Worm (Caenorhabditis elegans) whole organism, L3 larva: ENCODE data around the gene T16G12.8.

Experiments
- aly-2 ChIP-seq: fragments of 150-350 bp; optimal IDR thresholded peaks from 2 replicates; lab custom pipeline; 2014; ENCODE audit warnings: missing biosample characterization, missing genetic modification characterization
- ama-1 ChIP-seq: fragments of 150-350 bp; optimal IDR thresholded peaks from 2 replicates; lab custom pipeline; 2018
- ceh-16 ChIP-seq: sonication (generic microtip); optimal IDR thresholded peaks from 2 replicates; lab custom pipeline; 2017; ENCODE audit warnings: missing biosample characterization, missing genetic modification characterization
- ceh-82 ChIP-seq: fragments of 150-350 bp; optimal IDR thresholded peaks from 2 replicates; lab custom pipeline; 2014; ENCODE audit warnings: missing biosample characterization, missing genetic modification characterization
- ceh-9 ChIP-seq: sonication (generic microtip); optimal IDR thresholded peaks from 2 replicates; lab custom pipeline; 2018; ENCODE audit warnings: missing biosample characterization, missing genetic modification characterization
- daf-12 ChIP-seq: fragments of 150-350 bp; optimal IDR thresholded peaks from 2 replicates; lab custom pipeline; 2014; ENCODE audit warnings: missing biosample characterization, missing genetic modification reagents, missing genetic modification characterization
- egl-5 ChIP-seq: fragments of 150-350 bp; optimal IDR thresholded peaks from 2 replicates; lab custom pipeline; 2017; ENCODE audit warnings: missing biosample characterization, missing genetic modification reagents, missing genetic modification characterization, inconsistent platforms
- elt-1 ChIP-seq: fragments of 150-350 bp; optimal IDR thresholded peaks from 2 replicates; lab custom pipeline; 2014; ENCODE audit warnings: missing biosample characterization, missing genetic modification characterization
- elt-2 ChIP-seq: sonication (generic microtip); optimal IDR thresholded peaks from 2 replicates; lab custom pipeline; 2016; ENCODE audit warnings: missing genetic modification reagents, mild to moderate bottlenecking, missing genetic modification characterization, missing compliant biosample characterization
- elt-3 ChIP-seq, 3 experiments: fragments of 150-350 bp in 1 of 3; sonication (generic microtip) in 2 of 3; optimal IDR thresholded peaks; 2 replicates in 2 of 3; 4 replicates in 1 of 3; lab custom pipeline; 2014 to 2017; ENCODE audit warnings: missing biosample characterization in 3 of 3, missing genetic modification characterization in 3 of 3
- eor-1 ChIP-seq, 2 experiments: fragments of 150-350 bp; optimal IDR thresholded peaks; 2 replicates each; lab custom pipeline; 2014 to 2018; ENCODE audit warnings: missing biosample characterization in 2 of 2, missing genetic modification characterization in 2 of 2
- fkh-10 ChIP-seq: sonication (generic microtip); optimal IDR thresholded peaks from 2 replicates; lab custom pipeline; 2017; ENCODE audit warnings: missing biosample characterization, missing genetic modification reagents, missing genetic modification characterization
- fkh-2 ChIP-seq: fragments of 150-350 bp; optimal IDR thresholded peaks from 2 replicates; lab custom pipeline; 2014; ENCODE audit warnings: missing biosample characterization, missing genetic modification reagents, missing genetic modification characterization
- fos-1 ChIP-seq: fragments of 150-350 bp; optimal IDR thresholded peaks from 2 replicates; lab custom pipeline; 2014; ENCODE audit warnings: missing biosample characterization, missing genetic modification characterization
- hmg-11 ChIP-seq: sonication (generic microtip); optimal IDR thresholded peaks from 2 replicates; lab custom pipeline; 2016; ENCODE audit warnings: missing genetic modification characterization, missing compliant biosample characterization
- lin-15B ChIP-seq: fragments of 150-350 bp; optimal IDR thresholded peaks from 2 replicates; lab custom pipeline; 2014; ENCODE audit warnings: missing biosample characterization, missing genetic modification characterization
- lin-39 ChIP-seq: fragments of 150-350 bp; optimal IDR thresholded peaks from 2 replicates; lab custom pipeline; 2018; ENCODE audit warnings: missing biosample characterization, missing genetic modification reagents, missing genetic modification characterization
- lsy-12 ChIP-seq: sonication (generic microtip); optimal IDR thresholded peaks from 2 replicates; lab custom pipeline; 2016; ENCODE audit warnings: mild to moderate bottlenecking, missing genetic modification characterization, missing compliant biosample characterization
- mdl-1 ChIP-seq: fragments of 150-350 bp; optimal IDR thresholded peaks from 2 replicates; lab custom pipeline; 2014; ENCODE audit warnings: missing biosample characterization, missing genetic modification characterization
- mml-1 ChIP-seq: fragments of 150-350 bp; sonication (generic microtip); optimal IDR thresholded peaks from 3 replicates; lab custom pipeline; 2014; ENCODE audit warnings: missing biosample characterization, missing genetic modification characterization
- nfya-1 ChIP-seq: sonication (generic microtip); optimal IDR thresholded peaks from 2 replicates; lab custom pipeline; 2017; ENCODE audit warnings: missing genetic modification characterization, mild to moderate bottlenecking, missing compliant biosample characterization, antibody characterized with exemption, moderate library complexity; ENCODE audit not compliant: insufficient read depth
- nhr-11 ChIP-seq: fragments of 150-350 bp; optimal IDR thresholded peaks from 2 replicates; lab custom pipeline; 2014; ENCODE audit warnings: missing biosample characterization, missing genetic modification characterization
- nhr-23 ChIP-seq: fragments of 150-350 bp; optimal IDR thresholded peaks from 2 replicates; lab custom pipeline; 2014; ENCODE audit warnings: missing biosample characterization, missing genetic modification reagents, missing genetic modification characterization
- nhr-25 ChIP-seq: sonication (generic microtip); optimal IDR thresholded peaks from 2 replicates; lab custom pipeline; 2017; ENCODE audit warnings: missing biosample characterization, missing genetic modification characterization
- nhr-28 ChIP-seq: fragments of 150-350 bp; optimal IDR thresholded peaks from 2 replicates; lab custom pipeline; 2014; ENCODE audit warnings: missing biosample characterization, missing genetic modification characterization
- nhr-43 ChIP-seq: sonication (generic microtip); optimal IDR thresholded peaks from 2 replicates; lab custom pipeline; 2016; ENCODE audit warnings: mild to moderate bottlenecking, missing genetic modification characterization, missing compliant biosample characterization; ENCODE audit not compliant: poor library complexity, severe bottlenecking
- nhr-67 ChIP-seq: fragments of 150-350 bp; optimal IDR thresholded peaks from 2 replicates; lab custom pipeline; 2014; ENCODE audit warnings: missing biosample characterization, missing genetic modification characterization
- nhr-76 ChIP-seq: fragments of 150-350 bp; sonication (generic microtip); optimal IDR thresholded peaks from 5 replicates; lab custom pipeline; 2014; ENCODE audit warnings: missing biosample characterization, missing genetic modification characterization
- nhr-77 ChIP-seq: fragments of 150-350 bp; optimal IDR thresholded peaks from 2 replicates; lab custom pipeline; 2014; ENCODE audit warnings: missing biosample characterization, missing genetic modification characterization
- pha-4 ChIP-seq: fragments of 150-350 bp; optimal IDR thresholded peaks from 2 replicates; lab custom pipeline; 2014; ENCODE audit warnings: missing biosample characterization, missing genetic modification reagents, missing genetic modification characterization
- pqm-1 ChIP-seq: fragments of 150-350 bp; optimal IDR thresholded peaks from 2 replicates; lab custom pipeline; 2017; ENCODE audit warnings: missing biosample characterization, missing genetic modification characterization, inconsistent platforms
- sea-2 ChIP-seq: fragments of 150-350 bp; sonication (generic microtip); optimal IDR thresholded peaks from 4 replicates; lab custom pipeline; 2014; ENCODE audit warnings: missing biosample characterization, missing genetic modification reagents, missing genetic modification characterization
- skn-1 ChIP-seq: fragments of 150-350 bp; optimal IDR thresholded peaks from 2 replicates; lab custom pipeline; 2014; ENCODE audit warnings: missing biosample characterization, missing genetic modification characterization
- snpc-4 ChIP-seq: fragments of 150-350 bp; optimal IDR thresholded peaks from 2 replicates; lab custom pipeline; 2014; ENCODE audit warnings: missing biosample characterization, missing genetic modification characterization
- unc-62 ChIP-seq: fragments of 150-350 bp; sonication (generic microtip); optimal IDR thresholded peaks from 4 replicates; lab custom pipeline; 2014; ENCODE audit warnings: missing biosample characterization, missing genetic modification reagents, missing genetic modification characterization
- zag-1 ChIP-seq: fragments of 150-350 bp; optimal IDR thresholded peaks from 2 replicates; lab custom pipeline; 2014; ENCODE audit warnings: missing biosample characterization, missing genetic modification characterization
- ztf-11 ChIP-seq: fragments of 150-350 bp; optimal IDR thresholded peaks from 2 replicates; lab custom pipeline; 2014; ENCODE audit warnings: missing biosample characterization, missing genetic modification characterization

T16G12.8 gene

ce11 chrIII:10097981-10098380, 38.9 kb downstream of the T16G12.8 start, which contains the start of gene spop-1:
Gene spop-1, minus strand, starts transcription at chrIII:10098081.
- no peak for TF ChIP-seq eor-1 (tag; optimal IDR thresholded peaks at IDR 0.05; lab: Kevin White, UChicago)
- TF ChIP-seq pqm-1: no peak
- no peak for TF ChIP-seq lin-15B (tag; lab: Kevin White, UChicago)
- TF ChIP-seq zag-1 (tag; lab: Kevin White, UChicago): no peak
- TF ChIP-seq fkh-10 (GFP tag; lab: Kevin White, UChicago): no peak
- TF ChIP-seq nhr-77 (tag; lab: Kevin White, UChicago): no peak
- TF ChIP-seq pha-4 (tag; lab: Kevin White, UChicago): no peak
- TF ChIP-seq lsy-12: no peak
- TF ChIP-seq ceh-9 (tag; lab: Kevin White, UChicago): no peak
- TF ChIP-seq egl-5 (tag; lab: Kevin White, UChicago): no peak
- no peak for TF ChIP-seq nhr-25 (tag; lab: Kevin White, UChicago)
- no peak for TF ChIP-seq nhr-67
- TF ChIP-seq ceh-16 (tag; lab: Kevin White, UChicago): no peak
- no peak for TF ChIP-seq ama-1
- no peak for TF ChIP-seq lin-39 (tag; lab: Kevin White, UChicago)
- TF ChIP-seq, all 47 proteins: peak for 0

DNA sequence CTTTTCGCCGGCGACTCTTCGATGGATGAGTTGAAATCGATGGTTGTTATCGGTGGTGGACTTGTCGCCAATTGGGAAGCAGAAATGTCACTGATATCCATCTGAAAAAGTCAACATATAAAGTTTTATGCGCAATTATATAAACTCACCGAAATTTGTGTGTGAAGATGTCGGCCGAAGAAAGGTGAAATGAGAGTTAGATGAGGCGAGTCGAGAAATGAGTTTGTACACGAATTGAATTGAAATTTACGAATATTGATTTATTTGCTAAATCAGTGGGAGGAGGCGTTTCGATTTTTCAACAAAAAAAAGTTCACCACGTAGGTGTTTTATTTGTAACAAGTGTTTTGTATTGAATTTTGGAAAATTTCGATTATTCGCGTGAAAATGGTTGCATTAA, 42.2 kb downstream of the T16G12.8 start, which contains the start of gene kel-10:
Gene kel-10 (minus strand): TSS at position 101 of the 400 bp plus-strand sequence.
- no peak for TF ChIP-seq lsy-12
- no peak for TF ChIP-seq elt-1 (tag; lab: Kevin White, UChicago)
- no peak for TF ChIP-seq mdl-1 (tag; lab: Kevin White, UChicago)
- no peak for TF ChIP-seq elt-3 (tag; optimal IDR thresholded peaks at IDR 0.05; lab: Kevin White, UChicago)
- TF ChIP-seq ceh-9 (tag; lab: Kevin White, UChicago): no peak
- no peak for TF ChIP-seq egl-5 (tag; lab: Kevin White, UChicago)
- no peak for TF ChIP-seq lin-15B (tag; lab: Kevin White, UChicago)
- no peak for TF ChIP-seq nhr-43 (tag; lab: Kevin White, UChicago)
- no peak for TF ChIP-seq ztf-11 (tag; lab: Kevin White, UChicago)
- TF ChIP-seq daf-12 (tag; lab: Kevin White, UChicago): no peak
- TF ChIP-seq fos-1: no peak
- TF ChIP-seq nhr-23 (tag; lab: Kevin White, UChicago): no peak
- TF ChIP-seq aly-2 (tag; lab: Kevin White, UChicago): no peak
- no peak for TF ChIP-seq skn-1 (tag; lab: Kevin White, UChicago)
- TF ChIP-seq nhr-11 (tag; lab: Kevin White, UChicago): no peak
- no peak for TF ChIP-seq fkh-10 (GFP tag; lab: Kevin White, UChicago)
- TF ChIP-seq elt-2 (tag; lab: Kevin White, UChicago): no peak
- no peak for TF ChIP-seq fkh-2 (tag; lab: Kevin White, UChicago)
- no peak for TF ChIP-seq nhr-76 (tag; lab: Kevin White, UChicago)
- TF ChIP-seq, all 47 proteins: peak for 0

DNA sequence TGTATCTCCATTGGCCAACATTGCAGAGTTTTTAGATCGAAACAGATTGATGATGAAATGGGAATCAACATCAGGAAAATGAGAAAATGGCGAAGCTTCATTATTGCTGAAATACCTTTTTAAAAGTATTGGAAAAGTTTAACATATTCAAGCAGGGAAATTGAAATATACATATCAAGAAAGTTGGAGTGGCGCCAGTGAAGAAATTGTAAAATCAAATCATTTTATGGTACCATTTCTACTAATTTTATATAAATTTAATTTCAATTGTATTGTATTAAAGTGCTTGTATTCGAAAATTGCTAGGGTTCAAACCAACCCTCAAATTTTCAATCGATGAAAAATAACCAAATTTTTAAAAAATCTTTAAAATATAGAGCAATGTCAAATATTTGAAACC, 47.3 kb downstream of the T16G12.8 start, which contains the start of gene srt-55:
Gene srt-55 (minus strand): TSS at position 101 of the 400 bp plus-strand sequence.
- no peak for TF ChIP-seq nfya-1 (tag; lab: Kevin White, UChicago)
- no peak for TF ChIP-seq elt-3 (tag; optimal IDR thresholded peaks at IDR 0.05; lab: Kevin White, UChicago)
- no peak for TF ChIP-seq lsy-12
- no peak for TF ChIP-seq unc-62 (GFP tag; lab: Kevin White, UChicago)
- TF ChIP-seq sea-2 (GFP tag; lab: Kevin White, UChicago): no peak
- no peak for TF ChIP-seq egl-5 (tag; lab: Kevin White, UChicago)
- TF ChIP-seq nhr-28 (tag; lab: Kevin White, UChicago): no peak
- no peak for TF ChIP-seq ama-1
- no peak for TF ChIP-seq mml-1
- TF ChIP-seq pqm-1: no peak
- no peak for TF ChIP-seq ceh-16 (tag; lab: Kevin White, UChicago)
- TF ChIP-seq nhr-76 (tag; lab: Kevin White, UChicago): no peak
- TF ChIP-seq snpc-4: no peak
- TF ChIP-seq ztf-11 (tag; lab: Kevin White, UChicago): no peak
- TF ChIP-seq hmg-11 (tag; lab: Kevin White, UChicago): no peak
- no peak for TF ChIP-seq elt-2 (tag; lab: Kevin White, UChicago)
- no peak for TF ChIP-seq ceh-82 (tag; lab: Kevin White, UChicago)
- no peak for TF ChIP-seq daf-12 (tag; lab: Kevin White, UChicago)
- no peak for TF ChIP-seq nhr-25 (tag; lab: Kevin White, UChicago)
- TF ChIP-seq, all 47 proteins: peak for 0
